Worm (Caenorhabditis elegans) whole organism, late embryonic: ENCODE measurements around the gene C47G2.3.

Experiments
- ama-1 ChIP-seq: fragments of 150-350 bp; optimal IDR thresholded peaks from 2 replicates; lab custom pipeline; 2014
- ceh-14 ChIP-seq: sonication (generic microtip); optimal IDR thresholded peaks from 2 replicates; lab custom pipeline; 2016; ENCODE audit warnings: missing genotype, missing genetic modification characterization, missing compliant biosample characterization
- fkh-10 ChIP-seq: fragments of 150-350 bp; optimal IDR thresholded peaks from 2 replicates; lab custom pipeline; 2014; ENCODE audit warnings: missing biosample characterization, missing genetic modification reagents, missing genetic modification characterization
- nfya-1 ChIP-seq: sonication (generic microtip); optimal IDR thresholded peaks from 2 replicates; lab custom pipeline; 2017; ENCODE audit warnings: missing genetic modification characterization, mild to moderate bottlenecking, missing compliant biosample characterization, antibody characterized with exemption, moderate library complexity
- nhr-11 ChIP-seq: fragments of 150-350 bp; optimal IDR thresholded peaks from 2 replicates; lab custom pipeline; 2014; ENCODE audit warnings: missing biosample characterization, missing genetic modification characterization
- pqm-1 ChIP-seq: sonication (generic microtip); optimal IDR thresholded peaks from 2 replicates; lab custom pipeline; 2016; ENCODE audit warnings: missing genetic modification characterization, missing compliant biosample characterization
- sox-4 ChIP-seq: sonication (generic microtip); optimal IDR thresholded peaks from 2 replicates; lab custom pipeline; 2017; ENCODE audit warnings: mild to moderate bottlenecking, missing genetic modification characterization, inconsistent platforms, missing compliant biosample characterization
- tbx-2 ChIP-seq: sonication (generic microtip); optimal IDR thresholded peaks from 2 replicates; lab custom pipeline; 2016; ENCODE audit warnings: missing genetic modification characterization, missing compliant biosample characterization
- zip-5 ChIP-seq: sonication (generic microtip); optimal IDR thresholded peaks from 2 replicates; lab custom pipeline; 2016; ENCODE audit warnings: missing genetic modification characterization, missing compliant biosample characterization

DNA sequence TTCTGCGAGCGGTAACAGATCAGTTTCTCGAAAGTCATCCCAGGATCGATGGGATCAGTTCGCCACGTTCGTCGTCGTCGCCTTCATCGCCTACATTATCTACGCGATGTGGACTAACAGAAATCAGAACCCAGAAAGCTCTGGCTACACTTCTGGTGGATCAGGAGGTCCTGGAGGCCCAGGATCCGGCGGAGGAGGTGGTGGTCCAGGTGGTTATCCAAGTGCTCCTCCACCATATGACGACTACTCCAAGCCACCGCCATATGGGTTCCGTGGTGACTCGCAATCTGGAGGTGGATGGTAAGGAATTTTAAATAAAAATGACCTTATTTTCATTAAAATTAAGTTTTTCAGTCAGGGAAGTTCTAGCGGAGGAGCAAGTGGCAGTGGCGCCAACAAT, 49.7 kb downstream of the C47G2.3 start:
- TF ChIP-seq fkh-10 (GFP tag; lab: Kevin White, UChicago) (no peak), ama-1 (lab: Kevin White, UChicago) (no peak), pqm-1 (tag; lab: Kevin White, UChicago) (no peak), sox-4 (tag; lab: Kevin White, UChicago) (no peak), nfya-1 (tag; lab: Kevin White, UChicago) (no peak), ceh-14 (tag; lab: Kevin White, UChicago) (no peak), tbx-2 (tag; lab: Kevin White, UChicago) (no peak), nhr-11 (tag; lab: Kevin White, UChicago) (no peak), zip-5 (tag; lab: Kevin White, UChicago) (no peak)
